Worm (Caenorhabditis elegans): Measurements from ENCODE around the gene idpa-3.

- TF ChIP-seq ztf-23 (GFP tag; IDR thresholded peaks at IDR 0.05) (no peak), ztf-29 (GFP tag; IDR thresholded peaks at IDR 0.05) (no peak)
Measured at ce11 chrX:10332035-10332614, 4.1 kb upstream of the idpa-3 start.

All from whole organism, midembryonic.